Fruit fly (Drosophila melanogaster): ENCODE results near the gene sav.

Gene sav

dm6 chr3R:23091586-23092228 lies 30.6 kb upstream of the sav start, which contains the start of the genes CG17110 and CG6726 (continued):
- no peak for TF ChIP-seq CG2116 (GFP tag; optimal IDR thresholded peaks at IDR 0.05)
- TF ChIP-seq oc (tag; optimal IDR thresholded peaks at IDR 0.05), result no peak
- TF ChIP-seq dm (GFP tag; optimal IDR thresholded peaks at IDR 0.05), result no peak
- TF ChIP-seq CG10654 (GFP tag; optimal IDR thresholded peaks at IDR 0.05), result no peak
- no peak for TF ChIP-seq yki (optimal IDR thresholded peaks at IDR 0.05)
- TF ChIP-seq CG14050 (GFP tag; IDR thresholded peaks at IDR 0.05), result no peak
- TF ChIP-seq CG10267 (tag; optimal IDR thresholded peaks at IDR 0.05), result peak; percentile 53
- TF ChIP-seq pzg (GFP tag; optimal IDR thresholded peaks at IDR 0.05), result peak; percentile 17
- no peak for TF ChIP-seq CG13894 (tag; optimal IDR thresholded peaks at IDR 0.05)
- no peak for TF ChIP-seq CG17359 (tag; optimal IDR thresholded peaks at IDR 0.05)
- peak; percentile 50 for TF ChIP-seq Dp (GFP tag; optimal IDR thresholded peaks at IDR 0.05)
- TF ChIP-seq dan (GFP tag; IDR thresholded peaks at IDR 0.05), result no peak
- no peak for TF ChIP-seq ara (GFP tag; IDR thresholded peaks at IDR 0.05)
- TF ChIP-seq CG1647 (GFP tag; optimal IDR thresholded peaks at IDR 0.05), result no peak
- no peak for TF ChIP-seq hbn (GFP tag; IDR thresholded peaks at IDR 0.05; ENCODE audit: partially characterized antibody)
- no peak for TF ChIP-seq row (GFP tag; IDR thresholded peaks at IDR 0.05)
- no peak for TF ChIP-seq danr (GFP tag; IDR thresholded peaks at IDR 0.05)
- peak; percentile 33 for TF ChIP-seq sd (tag; optimal IDR thresholded peaks at IDR 0.05)
- no peak for TF ChIP-seq tin (GFP tag; optimal IDR thresholded peaks at IDR 0.05)
- no peak for TF ChIP-seq twi (tag; optimal IDR thresholded peaks at IDR 0.05)
- TF ChIP-seq HmgZ (tag; optimal IDR thresholded peaks at IDR 0.05), result no peak
- TF ChIP-seq dysf (GFP tag; IDR thresholded peaks at IDR 0.05), result no peak

- TF ChIP-seq phol (tag; optimal IDR thresholded peaks at IDR 0.05) (peak; percentile 55), gt (GFP tag; IDR thresholded peaks at IDR 0.05) (no peak), scrt (GFP tag; optimal IDR thresholded peaks at IDR 0.05) (peak; percentile 17), vfl (GFP tag; optimal IDR thresholded peaks at IDR 0.05) (no peak), CG10462 (GFP tag; optimal IDR thresholded peaks at IDR 0.05) (no peak), CG14441 (GFP tag; IDR thresholded peaks at IDR 0.05) (no peak), lab (GFP tag; optimal IDR thresholded peaks at IDR 0.05) (peak; percentile 3), CG33213 (GFP tag; optimal IDR thresholded peaks at IDR 0.05) (no peak), abd-A (tag; optimal IDR thresholded peaks at IDR 0.05) (peak; percentile 95), ci (GFP tag; IDR thresholded peaks at IDR 0.05) (0 out of 3 replicates have a peak, but pooled peaks have one; percentile 44), Ets65A (GFP tag) (peak; percentile 43), CG11456 (GFP tag; IDR thresholded peaks at IDR 0.05) (no peak), Hr51 (GFP tag; optimal IDR thresholded peaks at IDR 0.05) (peak in 1 of 2 experiments; percentile 7), Ets97D (GFP tag; optimal IDR thresholded peaks at IDR 0.05) (peak; percentile 61), al (GFP tag; IDR thresholded peaks at IDR 0.05) (no peak), CG8924 (tag; optimal IDR thresholded peaks at IDR 0.05) (no peak), Hand (GFP tag; optimal IDR thresholded peaks at IDR 0.05) (no peak), lov (optimal IDR thresholded peaks at IDR 0.05) (no peak), lov (GFP tag; IDR thresholded peaks at IDR 0.05) (0 out of 3 replicates have a peak, but pooled peaks have one; percentile 33), ranshi (GFP tag; IDR thresholded peaks at IDR 0.05) (no peak), CG18599 (GFP tag; optimal IDR thresholded peaks at IDR 0.05) (peak; percentile 25), h (optimal IDR thresholded peaks at IDR 0.05) (no peak), CG42726 (GFP tag; IDR thresholded peaks at IDR 0.05; ENCODE audit: partially characterized antibody) (no peak)
These were observed 27.1 kb upstream of the sav start for dm6 chr3R:23088252-23088651.
